Worm (Caenorhabditis elegans): ENCODE results near the gene srh-200.

- TF ChIP-seq nfya-1 (tag; optimal IDR thresholded peaks at IDR 0.05; ENCODE audit: borderline replicate concordance, insufficient read depth) (no peak), attf-6 (GFP tag; IDR thresholded peaks at IDR 0.05) (no peak), unc-62 (GFP tag; optimal IDR thresholded peaks at IDR 0.05) (no peak), hrde-1 (tag; optimal IDR thresholded peaks at IDR 0.05; ENCODE audit: borderline replicate concordance) (no peak)
These were observed 31.4 kb downstream of the srh-200 start, which contains the start of gene C50E3.12 for ce11 chrV:7622011-7622465.
